Worm (Caenorhabditis elegans) whole organism, L1 larva: ENCODE results near the gene F47F2.1.

Experiments
- ces-1 ChIP-seq: fragments of 150-350 bp; optimal IDR thresholded peaks from 2 replicates; lab custom pipeline; 2014; ENCODE audit warnings: missing biosample characterization, missing genetic modification reagents, missing genetic modification characterization
- lsy-2 ChIP-seq, 2 experiments: fragments of 150-350 bp; optimal IDR thresholded peaks; 2 replicates each; lab custom pipeline; 2014; ENCODE audit warnings: missing biosample characterization in 2 of 2, missing genetic modification characterization in 2 of 2
- nhr-237 ChIP-seq: fragments of 150-350 bp; optimal IDR thresholded peaks from 2 replicates; lab custom pipeline; 2014; ENCODE audit warnings: missing biosample characterization, missing genetic modification characterization
- unc-86 ChIP-seq: sonication (generic microtip); optimal IDR thresholded peaks from 2 replicates; lab custom pipeline; 2016; ENCODE audit warnings: missing genetic modification characterization, missing compliant biosample characterization
- ztf-4 ChIP-seq: fragments of 150-350 bp; optimal IDR thresholded peaks from 2 replicates; lab custom pipeline; 2014; ENCODE audit warnings: missing biosample characterization, missing genetic modification characterization

ce11 chrX:3873445-3873844, 4.9 kb upstream of the F47F2.1 start, which contains the start of gene lim-4:
- TF ChIP-seq ces-1 (GFP tag; lab: Kevin White, UChicago) (no peak), ztf-4 (tag; lab: Kevin White, UChicago) (no peak), unc-86 (tag; lab: Kevin White, UChicago) (no peak), lsy-2 (tag; optimal IDR thresholded peaks at IDR 0.05; lab: Kevin White, UChicago) (no peak), nhr-237 (tag; lab: Kevin White, UChicago) (no peak)
